Worm (Caenorhabditis elegans) whole organism, mixed stage, embryonic: ENCODE results near the gene K03B8.8.

ENCODE experiments used
- ces-1 ChIP-seq: fragments of 150-350 bp; optimal IDR thresholded peaks from 2 replicates; lab custom pipeline; 2014; ENCODE audit warnings: missing biosample characterization, missing genetic modification reagents, missing genetic modification characterization
- cnd-1 ChIP-seq: fragments of 200-800 bp; sonication (Bioruptor generic); optimal IDR thresholded peaks from 2 replicates; lab custom pipeline; 2018; ENCODE audit warnings: mild to moderate bottlenecking, missing genetic modification characterization, missing compliant biosample characterization
- elt-1 ChIP-seq: sonication (generic microtip); optimal IDR thresholded peaks from 2 replicates; lab custom pipeline; 2017; ENCODE audit warnings: missing genetic modification characterization, mild to moderate bottlenecking, missing compliant biosample characterization, antibody characterized with exemption, moderate library complexity, borderline replicate concordance; ENCODE audit not compliant: insufficient read depth
- elt-3 ChIP-seq: fragments of 150-350 bp; optimal IDR thresholded peaks from 2 replicates; lab custom pipeline; 2014; ENCODE audit warnings: missing biosample characterization, missing genetic modification characterization
- nhr-237 ChIP-seq: fragments of 150-350 bp; optimal IDR thresholded peaks from 2 replicates; lab custom pipeline; 2014; ENCODE audit warnings: missing biosample characterization, missing genetic modification characterization
- pha-4 ChIP-seq: fragments of 150-350 bp; optimal IDR thresholded peaks from 2 replicates; lab custom pipeline; 2018; ENCODE audit warnings: missing biosample characterization, missing genetic modification reagents, missing genetic modification characterization
- unc-39 ChIP-seq: fragments of 150-350 bp; optimal IDR thresholded peaks from 2 replicates; lab custom pipeline; 2014; ENCODE audit warnings: missing biosample characterization, missing genetic modification characterization
- unc-62 ChIP-seq: fragments of 150-350 bp; optimal IDR thresholded peaks from 2 replicates; lab custom pipeline; 2014; ENCODE audit warnings: missing biosample characterization, missing genetic modification reagents, missing genetic modification characterization

DNA sequence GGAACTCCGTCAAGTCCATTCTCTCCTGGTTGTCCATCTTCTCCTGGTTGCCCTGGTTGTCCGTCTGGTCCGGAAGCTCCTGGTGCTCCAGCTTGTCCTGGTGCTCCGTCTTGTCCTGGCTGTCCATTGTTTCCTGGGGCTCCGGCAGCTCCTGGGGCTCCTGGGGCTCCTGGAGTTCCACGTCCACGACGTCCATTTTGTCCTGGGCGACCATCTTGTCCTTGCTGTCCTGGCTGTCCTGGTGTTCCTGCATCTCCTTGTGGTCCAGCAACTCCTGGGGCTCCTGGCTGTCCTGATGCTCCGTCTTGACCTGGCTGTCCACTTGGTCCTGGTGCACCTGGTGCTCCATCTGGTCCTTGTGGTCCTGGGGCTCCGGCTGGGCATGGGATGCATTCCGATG, 38.6 kb upstream of the K03B8.8 start:
- no peak for TF ChIP-seq nhr-237 (tag; lab: Kevin White, UChicago)
- no peak for TF ChIP-seq cnd-1 (tag; lab: Kevin White, UChicago)
- no peak for TF ChIP-seq pha-4
- TF ChIP-seq unc-62 (GFP tag; lab: Kevin White, UChicago) = no peak
- TF ChIP-seq elt-1 (tag; lab: Kevin White, UChicago) = no peak
- no peak for TF ChIP-seq elt-3 (tag; lab: Kevin White, UChicago)
- TF ChIP-seq ces-1 (GFP tag; lab: Kevin White, UChicago) = no peak
- TF ChIP-seq unc-39 (tag; lab: Kevin White, UChicago) = no peak
